Fruit fly (Drosophila melanogaster): Measurements from ENCODE around the gene CG44088.
A peak's percentile ranks its signal among the peaks of the same experiment; 100 is the strongest.

CG44088 gene

dm6 chr3R:4774953-4775352, at the start of gene CG44088:
CG44088 (minus strand) TSS chr3R:4775053.
- TF ChIP-seq Snoo (tag; optimal IDR thresholded peaks at IDR 0.05) (no peak), CG15710 (tag; optimal IDR thresholded peaks at IDR 0.05) (no peak), CG10348 (GFP tag; IDR thresholded peaks at IDR 0.05) (no peak), CG8301 (tag; optimal IDR thresholded peaks at IDR 0.05) (no peak), Pif1B (GFP tag; optimal IDR thresholded peaks at IDR 0.05) (no peak), CG4496 (GFP tag; IDR thresholded peaks at IDR 0.05) (no peak), EcR (GFP tag; optimal IDR thresholded peaks at IDR 0.05) (no peak), CG34367 (tag; optimal IDR thresholded peaks at IDR 0.05) (no peak), D1 (tag; optimal IDR thresholded peaks at IDR 0.05) (no peak), Ets98B (GFP tag; IDR thresholded peaks at IDR 0.05) (no peak), CG32121 (GFP tag; IDR thresholded peaks at IDR 0.05) (no peak), Pif1A (GFP tag; optimal IDR thresholded peaks at IDR 0.05) (no peak), CG12605 (GFP tag; IDR thresholded peaks at IDR 0.05) (no peak), CG14655 (GFP tag; optimal IDR thresholded peaks at IDR 0.05) (no peak)

- no peak for TF ChIP-seq CG13204 (GFP tag; optimal IDR thresholded peaks at IDR 0.05)
- TF ChIP-seq Pif1B (GFP tag; optimal IDR thresholded peaks at IDR 0.05), result no peak
- TF ChIP-seq fd96Ca (GFP tag; IDR thresholded peaks at IDR 0.05), result no peak
- TF ChIP-seq Snoo (tag; optimal IDR thresholded peaks at IDR 0.05), result no peak
- no peak for TF ChIP-seq CG32121 (GFP tag; IDR thresholded peaks at IDR 0.05)
- no peak for TF ChIP-seq CG9948 (tag; optimal IDR thresholded peaks at IDR 0.05)
- no peak for TF ChIP-seq D1 (tag; optimal IDR thresholded peaks at IDR 0.05)
These were observed 46.3 kb upstream of the CG44088 start, which contains the start of gene CG14657 for dm6 chr3R:4821098-4821605. CG14657 (minus strand) TSS chr3R:4821432.

dm6 chr3R:4816018-4816417, 41.2 kb upstream of the CG44088 start, which contains the start of gene BBS5:
BBS5 (plus strand) TSS chr3R:4816318.
- TF ChIP-seq Pif1B (GFP tag; optimal IDR thresholded peaks at IDR 0.05) (no peak), EcR (GFP tag; optimal IDR thresholded peaks at IDR 0.05) (no peak), Snoo (tag; optimal IDR thresholded peaks at IDR 0.05) (no peak), CG8301 (tag; optimal IDR thresholded peaks at IDR 0.05) (no peak), CG14655 (GFP tag; optimal IDR thresholded peaks at IDR 0.05) (no peak), CG32121 (GFP tag; IDR thresholded peaks at IDR 0.05) (no peak), rn (GFP tag; IDR thresholded peaks at IDR 0.05) (no peak), Ets98B (GFP tag; IDR thresholded peaks at IDR 0.05) (no peak), CG9948 (tag; optimal IDR thresholded peaks at IDR 0.05) (no peak), fd96Ca (GFP tag; IDR thresholded peaks at IDR 0.05) (no peak), CG13204 (GFP tag; optimal IDR thresholded peaks at IDR 0.05) (no peak)

dm6 chr3R:4814677-4815076, 39.8 kb upstream of the CG44088 start:
- no peak for TF ChIP-seq CG12605 (GFP tag; IDR thresholded peaks at IDR 0.05)
- no peak for TF ChIP-seq CG14655 (GFP tag; optimal IDR thresholded peaks at IDR 0.05)
- TF ChIP-seq gl (tag; optimal IDR thresholded peaks at IDR 0.05), result no peak
- no peak for TF ChIP-seq CG32121 (GFP tag; IDR thresholded peaks at IDR 0.05)
- TF ChIP-seq CG34367 (tag; optimal IDR thresholded peaks at IDR 0.05), result no peak
- TF ChIP-seq CG8301 (tag; optimal IDR thresholded peaks at IDR 0.05), result no peak
- no peak for TF ChIP-seq Pif1B (GFP tag; optimal IDR thresholded peaks at IDR 0.05)
- TF ChIP-seq CG9948 (tag; optimal IDR thresholded peaks at IDR 0.05), result no peak
- TF ChIP-seq CG13204 (GFP tag; optimal IDR thresholded peaks at IDR 0.05), result no peak

- TF ChIP-seq CG8301 (tag; optimal IDR thresholded peaks at IDR 0.05), result no peak
- TF ChIP-seq CG12605 (GFP tag; IDR thresholded peaks at IDR 0.05), result peak; percentile 14; the same call in 1 of the 2 replicates
- no peak for TF ChIP-seq CG14655 (GFP tag; optimal IDR thresholded peaks at IDR 0.05)
- peak; percentile 11 for TF ChIP-seq Snoo (tag; optimal IDR thresholded peaks at IDR 0.05)
- TF ChIP-seq CG32121 (GFP tag; IDR thresholded peaks at IDR 0.05), result peak; percentile 34; the same call in 1 of the 2 replicates
- peak; percentile 34 for TF ChIP-seq CG15710 (tag; optimal IDR thresholded peaks at IDR 0.05)
- no peak for TF ChIP-seq Pif1B (GFP tag; optimal IDR thresholded peaks at IDR 0.05)
- no peak for TF ChIP-seq CG10348 (GFP tag; IDR thresholded peaks at IDR 0.05)
- TF ChIP-seq rn (GFP tag; IDR thresholded peaks at IDR 0.05), result no peak
- no peak for TF ChIP-seq CG8159 (tag; optimal IDR thresholded peaks at IDR 0.05)
- TF ChIP-seq D1 (tag; optimal IDR thresholded peaks at IDR 0.05), result no peak
- TF ChIP-seq gl (tag; optimal IDR thresholded peaks at IDR 0.05), result peak; percentile 33
- peak; percentile 76 for TF ChIP-seq EcR (GFP tag; optimal IDR thresholded peaks at IDR 0.05)
- no peak for TF ChIP-seq Pif1A (GFP tag; optimal IDR thresholded peaks at IDR 0.05)
- peak; percentile 9 for TF ChIP-seq CG34367 (tag; optimal IDR thresholded peaks at IDR 0.05)
- no peak for TF ChIP-seq CG13204 (GFP tag; optimal IDR thresholded peaks at IDR 0.05)
- no peak for TF ChIP-seq CG17806 (tag; optimal IDR thresholded peaks at IDR 0.05)
- TF ChIP-seq CG9948 (tag; optimal IDR thresholded peaks at IDR 0.05), result no peak
- TF ChIP-seq Ets98B (GFP tag; IDR thresholded peaks at IDR 0.05), result peak; percentile 26; the same call in 1 of the 2 replicates
- TF ChIP-seq CG4496 (GFP tag; IDR thresholded peaks at IDR 0.05), result 0 out of 3 replicates have a peak, but pooled peaks have one; percentile 40
- peak; percentile 62; the same call in 2 of the 3 replicates for TF ChIP-seq fd96Ca (GFP tag; IDR thresholded peaks at IDR 0.05)
These were observed 38.4 kb upstream of the CG44088 start for dm6 chr3R:4813172-4813716.

dm6 chr3R:4811936-4812534, 37.2 kb upstream of the CG44088 start, which contains the start of the genes Hus1-like and ctrip:
Hus1-like (minus strand) TSS chr3R:4812096.
ctrip (minus strand) TSS chr3R:4812096.
- TF ChIP-seq fd96Ca (GFP tag; IDR thresholded peaks at IDR 0.05) (0 out of 3 replicates have a peak, but pooled peaks have one; percentile 36), CG34367 (tag; optimal IDR thresholded peaks at IDR 0.05) (no peak), CG12605 (GFP tag; IDR thresholded peaks at IDR 0.05) (0 out of 2 replicates have a peak, but pooled peaks have one; percentile 14), EcR (GFP tag; optimal IDR thresholded peaks at IDR 0.05) (peak; percentile 27)
